Fruit fly (Drosophila melanogaster) whole organism, embryonic: ENCODE results near the gene dmrt11E.

Source experiments
- Blimp-1 ChIP-seq: fragments of 200-800 bp; sonication (Bioruptor generic); optimal IDR thresholded peaks from 3 replicates; lab custom pipeline; 2018; ENCODE audit warnings: missing biosample characterization, missing genetic modification characterization, mild to moderate bottlenecking, moderate library complexity, missing genetic modification reagents
- C15 ChIP-seq: fragments of 200-800 bp; sonication (Bioruptor generic); IDR thresholded peaks from 3 replicates; pipeline ENCODE4 v1.3.6; 2022; ENCODE audit warnings: missing biosample characterization, missing genetic modification characterization
- CG10321 ChIP-seq: fragments of 200-800 bp; sonication (Bioruptor generic); IDR thresholded peaks from 2 replicates; pipeline ENCODE4 v1.3.6; 2022; ENCODE audit warnings: missing biosample characterization, missing genetic modification characterization
- CG13123 ChIP-seq: fragments of 200-800 bp; sonication (Bioruptor generic); optimal IDR thresholded peaks from 2 replicates; lab custom pipeline; 2016; ENCODE audit warnings: missing biosample characterization, missing genetic modification characterization
- CG14050 ChIP-seq: fragments of 200-800 bp; sonication (Bioruptor generic); IDR thresholded peaks from 3 replicates; pipeline ENCODE4 v1.3.6; 2022; ENCODE audit warnings: missing biosample characterization, missing genetic modification characterization
- CG14860 ChIP-seq: fragments of 200-800 bp; sonication (Bioruptor generic); IDR thresholded peaks from 3 replicates; pipeline ENCODE4 v1.3.6; 2022; ENCODE audit warnings: missing biosample characterization, missing genetic modification characterization; ENCODE audit not compliant: partially characterized antibody
- CG15011 ChIP-seq: fragments of 200-800 bp; sonication (Bioruptor generic); optimal IDR thresholded peaks from 3 replicates; lab custom pipeline; 2018; ENCODE audit warnings: missing biosample characterization, mild to moderate bottlenecking, missing genetic modification characterization
- CG1603 ChIP-seq: fragments of 200-800 bp; sonication (Bioruptor generic); optimal IDR thresholded peaks from 2 replicates; lab custom pipeline; 2019; ENCODE audit warnings: missing biosample characterization, mild to moderate bottlenecking, missing genetic modification characterization, moderate library complexity
- CG16815 ChIP-seq: fragments of 200-800 bp; sonication (Bioruptor generic); optimal IDR thresholded peaks from 3 replicates; lab custom pipeline; 2017; ENCODE audit warnings: missing biosample characterization, mild to moderate bottlenecking, missing genetic modification characterization
- CG17568 ChIP-seq: fragments of 200-800 bp; sonication (Bioruptor generic); optimal IDR thresholded peaks from 2 replicates; lab custom pipeline; 2018; ENCODE audit warnings: missing biosample characterization, mild to moderate bottlenecking, missing genetic modification characterization, moderate library complexity
- CG18476 ChIP-seq: fragments of 200-800 bp; sonication (Bioruptor generic); optimal IDR thresholded peaks from 2 replicates; lab custom pipeline; 2016; ENCODE audit warnings: missing biosample characterization, mild to moderate bottlenecking, missing genetic modification characterization
- CG2116 ChIP-seq: fragments of 200-800 bp; sonication (Bioruptor generic); optimal IDR thresholded peaks from 3 replicates; lab custom pipeline; 2018; ENCODE audit warnings: missing biosample characterization, mild to moderate bottlenecking, missing genetic modification characterization
- CG2875 ChIP-seq: fragments of 200-800 bp; sonication (Bioruptor generic); optimal IDR thresholded peaks from 2 replicates; lab custom pipeline; 2017; ENCODE audit warnings: missing biosample characterization, mild to moderate bottlenecking, missing genetic modification characterization, missing genetic modification reagents
- CG2889 ChIP-seq: fragments of 200-800 bp; sonication (Bioruptor generic); IDR thresholded peaks from 3 replicates; pipeline ENCODE4 v1.3.6; 2022; ENCODE audit warnings: missing biosample characterization, missing genetic modification characterization
- CG3163 ChIP-seq: fragments of 200-800 bp; sonication (Bioruptor generic); optimal IDR thresholded peaks from 3 replicates; lab custom pipeline; 2016; ENCODE audit warnings: missing biosample characterization, missing genetic modification characterization
- CG32532 ChIP-seq: fragments of 200-800 bp; sonication (Bioruptor generic); IDR thresholded peaks from 2 replicates; pipeline ENCODE4 v1.3.6; 2022; ENCODE audit warnings: missing biosample characterization, missing genetic modification characterization
- CG34376 ChIP-seq: fragments of 200-800 bp; sonication (Bioruptor generic); optimal IDR thresholded peaks from 2 replicates; lab custom pipeline; 2018; ENCODE audit warnings: missing biosample characterization, mild to moderate bottlenecking, missing genetic modification characterization
- CG3726 ChIP-seq: fragments of 200-800 bp; sonication (Bioruptor generic); IDR thresholded peaks from 3 replicates; pipeline ENCODE4, ENCODE4 v1.3.6; 2022; ENCODE audit warnings: missing biosample characterization, missing genetic modification characterization
- CG4617 ChIP-seq: fragments of 200-800 bp; sonication (Bioruptor generic); optimal IDR thresholded peaks from 3 replicates; lab custom pipeline; 2016; ENCODE audit warnings: missing biosample characterization, missing genetic modification characterization, borderline replicate concordance
- CG5953 ChIP-seq: fragments of 200-800 bp; sonication (Bioruptor generic); IDR thresholded peaks from 2 replicates; pipeline ENCODE4 v1.3.6; 2022; ENCODE audit warnings: missing biosample characterization, missing genetic modification characterization
- CG7928 ChIP-seq: fragments of 200-800 bp; sonication (Bioruptor generic); optimal IDR thresholded peaks from 2 replicates; lab custom pipeline; 2017; ENCODE audit warnings: missing biosample characterization, mild to moderate bottlenecking, missing genetic modification characterization
- CG8388 ChIP-seq: fragments of 200-800 bp; sonication (Bioruptor generic); optimal IDR thresholded peaks from 2 replicates; lab custom pipeline; 2019; ENCODE audit warnings: missing biosample characterization, mild to moderate bottlenecking, missing genetic modification characterization, moderate library complexity
- CG9215 ChIP-seq: fragments of 200-800 bp; sonication (Bioruptor generic); IDR thresholded peaks from 2 replicates; pipeline ENCODE4 v1.3.6; 2022; ENCODE audit warnings: missing biosample characterization, missing genetic modification characterization
- D19B ChIP-seq: fragments of 200-800 bp; sonication (Bioruptor generic); optimal IDR thresholded peaks from 2 replicates; lab custom pipeline; 2017; ENCODE audit warnings: missing biosample characterization, mild to moderate bottlenecking, missing genetic modification characterization
- Deaf1 ChIP-seq: fragments of 200-800 bp; optimal IDR thresholded peaks from 3 replicates; lab custom pipeline; 2019; ENCODE audit warnings: missing biosample characterization, mild to moderate bottlenecking, missing genetic modification characterization, moderate library complexity
- Dp ChIP-seq: fragments of 200-800 bp; sonication (Bioruptor generic); optimal IDR thresholded peaks from 2 replicates; lab custom pipeline; 2018; ENCODE audit warnings: missing biosample characterization, mild to moderate bottlenecking, missing genetic modification characterization, moderate library complexity
- Gsc ChIP-seq: fragments of 200-800 bp; sonication (Bioruptor generic); IDR thresholded peaks from 2 replicates; pipeline ENCODE4 v1.3.6; 2022; ENCODE audit warnings: missing biosample characterization, missing genetic modification characterization
- Hand ChIP-seq: fragments of 200-800 bp; sonication (Bioruptor generic); optimal IDR thresholded peaks from 2 replicates; lab custom pipeline; 2017; ENCODE audit warnings: mild to moderate bottlenecking, missing biosample characterization, missing genetic modification reagents, missing genetic modification characterization
- Max ChIP-seq: fragments of 200-800 bp; sonication (Bioruptor generic); optimal IDR thresholded peaks from 2 replicates; lab custom pipeline; 2016; ENCODE audit warnings: missing biosample characterization, mild to moderate bottlenecking, missing genetic modification characterization
- Mrtf ChIP-seq: fragments of 200-800 bp; sonication (Bioruptor generic); IDR thresholded peaks from 3 replicates; pipeline ENCODE4 v1.3.6; 2022; ENCODE audit warnings: missing biosample characterization, missing genetic modification characterization
- Optix ChIP-seq: fragments of 200-800 bp; sonication (Bioruptor generic); IDR thresholded peaks from 3 replicates; pipeline ENCODE4 v1.3.6; 2022; ENCODE audit warnings: missing biosample characterization, missing genetic modification characterization
- Sry-β ChIP-seq: fragments of 200-800 bp; sonication (Bioruptor generic); optimal IDR thresholded peaks from 2 replicates; lab custom pipeline; 2018; ENCODE audit warnings: missing biosample characterization, mild to moderate bottlenecking, missing genetic modification characterization, moderate library complexity
- Sry-δ ChIP-seq: fragments of 200-800 bp; sonication (Bioruptor generic); optimal IDR thresholded peaks from 2 replicates; lab custom pipeline; 2016; ENCODE audit warnings: missing biosample characterization, missing genetic modification characterization
- ara ChIP-seq: fragments of 200-800 bp; sonication (Bioruptor generic); IDR thresholded peaks from 2 replicates; pipeline ENCODE4 v1.3.6; 2022; ENCODE audit warnings: missing biosample characterization, missing genetic modification characterization
- cad ChIP-seq: fragments of >200 bp; optimal IDR thresholded peaks from 2 replicates; lab custom pipeline; 2017; ENCODE audit warnings: missing biosample characterization, missing genetic modification characterization
- cas ChIP-seq: fragments of 200-800 bp; sonication (Bioruptor generic); IDR thresholded peaks from 2 replicates; pipeline ENCODE4 v1.3.6; 2022; ENCODE audit warnings: missing biosample characterization, missing genetic modification characterization
- cato ChIP-seq: fragments of 200-800 bp; sonication (Bioruptor generic); optimal IDR thresholded peaks from 2 replicates; lab custom pipeline; 2016; ENCODE audit warnings: missing biosample characterization, missing genetic modification characterization, borderline replicate concordance
- cwo ChIP-seq: fragments of 200-800 bp; sonication (Bioruptor generic); optimal IDR thresholded peaks from 3 replicates; lab custom pipeline; 2017; ENCODE audit warnings: missing biosample characterization, missing genetic modification characterization, mild to moderate bottlenecking, moderate library complexity, missing genetic modification reagents
- dan ChIP-seq: fragments of 200-800 bp; sonication (Bioruptor generic); IDR thresholded peaks from 2 replicates; pipeline ENCODE4 v1.3.6; 2022; ENCODE audit warnings: missing biosample characterization, missing genetic modification characterization
- dati ChIP-seq: fragments of 200-800 bp; sonication (Bioruptor generic); IDR thresholded peaks from 2 replicates; pipeline ENCODE4 v1.3.6; 2022; ENCODE audit warnings: missing biosample characterization, missing genetic modification characterization
- dimm ChIP-seq: fragments of 200-800 bp; sonication (Bioruptor generic); IDR thresholded peaks from 2 replicates; pipeline ENCODE4 v1.3.6; 2022; ENCODE audit warnings: missing biosample characterization, missing genetic modification characterization
- ham ChIP-seq: fragments of 200-800 bp; sonication (Bioruptor generic); IDR thresholded peaks from 2 replicates; pipeline ENCODE4 v1.3.6; 2022; ENCODE audit warnings: missing biosample characterization, missing genetic modification characterization
- nmo ChIP-seq: fragments of 200-800 bp; sonication (Bioruptor generic); optimal IDR thresholded peaks from 2 replicates; lab custom pipeline; 2018; ENCODE audit warnings: missing biosample characterization, mild to moderate bottlenecking, missing genetic modification characterization, moderate library complexity
- org-1 ChIP-seq: fragments of 200-800 bp; sonication (Bioruptor generic); optimal IDR thresholded peaks from 2 replicates; lab custom pipeline; 2017; ENCODE audit warnings: missing biosample characterization, missing genetic modification characterization
- peb ChIP-seq: fragments of 200-800 bp; sonication (Bioruptor generic); IDR thresholded peaks from 2 replicates; pipeline ENCODE4 v1.3.6; 2022; ENCODE audit warnings: missing biosample characterization, missing genetic modification characterization
- salm ChIP-seq: fragments of 200-800 bp; sonication (Bioruptor generic); optimal IDR thresholded peaks from 2 replicates; lab custom pipeline; 2018; ENCODE audit warnings: missing biosample characterization, mild to moderate bottlenecking, missing genetic modification characterization
- schlank ChIP-seq: fragments of 200-800 bp; sonication (Bioruptor generic); optimal IDR thresholded peaks from 2 replicates; lab custom pipeline; 2018; ENCODE audit warnings: missing biosample characterization, mild to moderate bottlenecking, missing genetic modification characterization
- twi ChIP-seq: fragments of 200-800 bp; optimal IDR thresholded peaks from 2 replicates; lab custom pipeline; 2019; ENCODE audit warnings: missing biosample characterization, mild to moderate bottlenecking, missing genetic modification characterization, moderate library complexity
- wor ChIP-seq: fragments of 200-800 bp; sonication (Bioruptor generic); IDR thresholded peaks from 2 replicates; pipeline ENCODE4 v1.3.6; 2022; ENCODE audit warnings: missing biosample characterization, missing genetic modification characterization
- z ChIP-seq: fragments of 200-800 bp; sonication (Bioruptor generic); IDR thresholded peaks from 3 replicates; pipeline ENCODE4 v1.3.6; 2022; ENCODE audit warnings: missing biosample characterization, missing genetic modification characterization
- zen ChIP-seq: fragments of 200-800 bp; sonication (Bioruptor generic); optimal IDR thresholded peaks from 3 replicates; lab custom pipeline; 2018; ENCODE audit warnings: missing biosample characterization, mild to moderate bottlenecking, missing genetic modification characterization, moderate library complexity

The dmrt11E gene

DNA sequence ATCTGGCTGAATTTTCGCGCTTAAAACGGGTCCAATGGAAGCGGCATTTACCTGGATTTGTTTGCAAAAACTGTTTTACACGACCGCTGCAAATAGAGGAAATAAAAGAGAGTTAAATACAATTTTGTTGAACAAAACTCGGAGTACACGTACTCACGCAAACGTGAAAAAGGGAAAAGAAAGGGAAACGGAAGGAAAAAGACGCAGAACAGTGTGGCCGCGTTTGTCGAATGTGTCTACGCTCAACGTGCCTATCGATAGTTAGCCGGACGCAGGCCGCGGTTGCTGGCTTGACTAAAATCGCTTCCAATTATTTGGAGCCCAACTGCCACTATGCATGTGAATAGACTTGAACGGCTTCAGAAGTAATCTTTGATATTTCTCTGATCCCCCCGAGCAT lies 30.5 kb upstream of the dmrt11E start, which contains the start of gene RpS15Aa (continued):
- TF ChIP-seq cwo (GFP tag; lab: Kevin White, UChicago) (no peak), Optix (peak; percentile 69), CG17568 (GFP tag; lab: Kevin White, UChicago) (peak; percentile 83), cas (no peak), CG3163 (GFP tag; lab: Kevin White, UChicago) (peak; percentile 61), CG10321 (peak; percentile 62; the same call in 1 of the 2 replicates), salm (tag; lab: Kevin White, UChicago) (peak; percentile 58), CG15011 (GFP tag; lab: Kevin White, UChicago) (peak; percentile 68), Deaf1 (tag; lab: Kevin White, UChicago) (no peak), C15 (GFP tag; lab: Robert Waterston, UW) (peak; percentile 67; the same call in 1 of the 3 replicates), CG18476 (GFP tag; lab: Kevin White, UChicago) (no peak), CG13123 (peak; percentile 2), wor (no peak), ham (no peak), CG2875 (GFP tag; lab: Kevin White, UChicago) (peak; percentile 63), D19B (peak; percentile 55), CG16815 (peak; percentile 50), CG5953 (GFP tag; lab: Robert Waterston, UW) (peak; percentile 55), z (GFP tag; lab: Robert Waterston, UW) (peak; percentile 51; the same call in 1 of the 3 replicates), CG7928 (GFP tag; lab: Kevin White, UChicago) (peak; percentile 28), peb (no peak), dati (0 out of 2 replicates have a peak, but pooled peaks have one; percentile 39), Mrtf (GFP tag; lab: Robert Waterston, UW) (peak; percentile 76; the same call in 2 of the 3 replicates), CG9215 (GFP tag; lab: Robert Waterston, UW) (peak; percentile 49), twi (tag; lab: Kevin White, UChicago) (peak; percentile 26), dimm (peak; percentile 56), schlank (peak; percentile 74), dan (GFP tag; lab: Robert Waterston, UW) (no peak), zen (peak; percentile 35), CG4617 (peak; percentile 18), CG2116 (GFP tag; lab: Kevin White, UChicago) (peak; percentile 62), CG8388 (GFP tag; lab: Kevin White, UChicago) (peak; percentile 41), Hand (GFP tag; lab: Kevin White, UChicago) (peak; percentile 54), CG32532 (GFP tag; lab: Robert Waterston, UW) (peak; percentile 85), CG2889 (GFP tag; lab: Robert Waterston, UW) (peak; percentile 54; the same call in 1 of the 3 replicates), Blimp-1 (peak; percentile 22), ara (GFP tag; lab: Robert Waterston, UW) (peak; percentile 71), Sry-β (GFP tag; lab: Kevin White, UChicago) (peak; percentile 11), nmo (GFP tag; lab: Kevin White, UChicago) (peak; percentile 46), CG34376 (GFP tag; lab: Kevin White, UChicago) (peak; percentile 84), Dp (GFP tag; lab: Kevin White, UChicago) (peak; percentile 1), org-1 (GFP tag; lab: Kevin White, UChicago) (peak; percentile 60), CG1603 (peak; percentile 85), Sry-δ (GFP tag; lab: Kevin White, UChicago) (peak; percentile 76), CG14050 (GFP tag; lab: Robert Waterston, UW) (peak; percentile 64), Gsc (GFP tag; lab: Robert Waterston, UW) (no peak), cad (GFP tag; lab: Kevin White, UChicago) (no peak), CG3726 (peak; percentile 75), CG14860 (GFP tag; lab: Robert Waterston, UW) (peak; percentile 37; the same call in 2 of the 3 replicates), cato (peak; percentile 34), Max (GFP tag; lab: Kevin White, UChicago) (no peak)
